Fruit fly (Drosophila melanogaster) whole organism, pupa: ENCODE measurements around the gene CG8419.
A peak's percentile ranks its signal among the peaks of the same experiment; 100 is the strongest.

ENCODE experiments used
- CG10348 ChIP-seq: fragments of 200-800 bp; sonication (Bioruptor generic); IDR thresholded peaks from 2 replicates; pipeline ENCODE4 v1.3.6; 2022; ENCODE audit warnings: missing biosample characterization, missing genetic modification characterization
- CG12605 ChIP-seq: fragments of 200-800 bp; sonication (Bioruptor generic); IDR thresholded peaks from 2 replicates; pipeline ENCODE4 v1.3.6; 2022; ENCODE audit warnings: missing biosample characterization, missing genetic modification characterization
- CG14655 ChIP-seq: fragments of 200-800 bp; sonication (Bioruptor generic); optimal IDR thresholded peaks from 3 replicates; lab custom pipeline; 2017; ENCODE audit warnings: mild to moderate bottlenecking, missing biosample characterization, missing genetic modification reagents, missing genetic modification characterization
- CG15710 ChIP-seq: fragments of 200-800 bp; sonication (Bioruptor generic); optimal IDR thresholded peaks from 2 replicates; lab custom pipeline; 2018; ENCODE audit warnings: missing biosample characterization, mild to moderate bottlenecking, missing genetic modification characterization, moderate library complexity
- CG17806 ChIP-seq: fragments of 200-800 bp; sonication (Bioruptor generic); optimal IDR thresholded peaks from 2 replicates; lab custom pipeline; 2018; ENCODE audit warnings: missing biosample characterization, mild to moderate bottlenecking, missing genetic modification characterization, moderate library complexity
- CG32121 ChIP-seq: fragments of 200-800 bp; sonication (Bioruptor generic); IDR thresholded peaks from 2 replicates; pipeline ENCODE4 v1.3.6; 2022; ENCODE audit warnings: missing biosample characterization, missing genetic modification characterization
- CG34367 ChIP-seq: fragments of 200-800 bp; sonication (Bioruptor generic); optimal IDR thresholded peaks from 2 replicates; lab custom pipeline; 2018; ENCODE audit warnings: missing biosample characterization, mild to moderate bottlenecking, missing genetic modification characterization
- CG4496 ChIP-seq: fragments of 200-800 bp; sonication (Bioruptor generic); IDR thresholded peaks from 3 replicates; pipeline ENCODE4 v1.3.6; 2022; ENCODE audit warnings: missing biosample characterization, missing genetic modification characterization
- CG8159 ChIP-seq: fragments of 200-800 bp; sonication (Bioruptor generic); optimal IDR thresholded peaks from 3 replicates; lab custom pipeline; 2018; ENCODE audit warnings: missing biosample characterization, mild to moderate bottlenecking, missing genetic modification characterization, moderate library complexity
- CG8301 ChIP-seq: fragments of 200-800 bp; sonication (Bioruptor generic); optimal IDR thresholded peaks from 2 replicates; lab custom pipeline; 2018; ENCODE audit warnings: missing biosample characterization, mild to moderate bottlenecking, missing genetic modification characterization
- CG9948 ChIP-seq: fragments of 200-800 bp; sonication (Bioruptor generic); optimal IDR thresholded peaks from 2 replicates; lab custom pipeline; 2018; ENCODE audit warnings: missing biosample characterization, mild to moderate bottlenecking, missing genetic modification characterization, moderate library complexity
- D1 ChIP-seq: fragments of 200-800 bp; sonication (Bioruptor generic); optimal IDR thresholded peaks from 2 replicates; lab custom pipeline; 2018; ENCODE audit warnings: missing biosample characterization, mild to moderate bottlenecking, missing genetic modification characterization, moderate library complexity
- EcR ChIP-seq: fragments of 200-800 bp; sonication (Bioruptor generic); optimal IDR thresholded peaks from 3 replicates; lab custom pipeline; 2019; ENCODE audit warnings: missing biosample characterization, missing genetic modification characterization, mild to moderate bottlenecking, moderate library complexity, missing genetic modification reagents
- Ets98B ChIP-seq: fragments of 200-800 bp; sonication (Bioruptor generic); IDR thresholded peaks from 2 replicates; pipeline ENCODE4 v1.3.6; 2022; ENCODE audit warnings: missing biosample characterization, missing genetic modification characterization
- Pif1A ChIP-seq: fragments of 200-800 bp; sonication (Bioruptor generic); optimal IDR thresholded peaks from 3 replicates; lab custom pipeline; 2016; ENCODE audit warnings: missing biosample characterization, missing genetic modification characterization
- Pif1B ChIP-seq: fragments of 200-800 bp; sonication (Bioruptor generic); optimal IDR thresholded peaks from 3 replicates; lab custom pipeline; 2016; ENCODE audit warnings: missing biosample characterization, missing genetic modification characterization
- Snoo ChIP-seq: fragments of 200-800 bp; sonication (Bioruptor generic); optimal IDR thresholded peaks from 3 replicates; lab custom pipeline; 2017; ENCODE audit warnings: missing biosample characterization, mild to moderate bottlenecking, missing genetic modification characterization, inconsistent platforms
- fd96Ca ChIP-seq: fragments of 200-800 bp; sonication (Bioruptor generic); IDR thresholded peaks from 3 replicates; pipeline ENCODE4 v1.3.6; 2022; ENCODE audit warnings: missing biosample characterization, missing genetic modification characterization
- rn ChIP-seq: fragments of 200-800 bp; sonication (Bioruptor generic); IDR thresholded peaks from 2 replicates; pipeline ENCODE4 v1.3.6; 2022; ENCODE audit warnings: missing biosample characterization, missing genetic modification characterization

The CG8419 gene

DNA sequence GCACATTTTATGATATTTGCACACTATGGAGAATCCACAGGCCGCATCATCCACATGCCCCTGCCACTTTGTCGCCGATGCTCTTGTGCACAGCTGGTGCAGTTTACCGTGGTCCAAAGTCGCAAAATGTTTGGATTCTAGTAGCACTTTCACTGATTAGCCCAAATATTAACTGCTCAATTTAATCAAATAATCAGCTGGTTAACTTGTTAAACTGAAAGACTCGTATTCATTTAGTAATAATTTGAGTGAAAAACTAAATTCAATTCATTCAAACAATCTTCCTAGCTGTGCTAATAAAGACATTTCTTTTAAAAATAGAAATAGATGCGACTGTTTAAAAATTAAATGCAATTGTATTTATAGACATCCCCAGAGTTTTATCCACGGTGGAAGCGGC is 37.9 kb upstream of the CG8419 start:
- TF ChIP-seq CG8301: peak; percentile 25
- peak; percentile 30 for TF ChIP-seq CG14655 (GFP tag; lab: Kevin White, UChicago)
- peak; percentile 12 for TF ChIP-seq Pif1A (GFP tag; lab: Kevin White, UChicago)
- no peak for TF ChIP-seq Snoo (tag; lab: Kevin White, UChicago)

DNA sequence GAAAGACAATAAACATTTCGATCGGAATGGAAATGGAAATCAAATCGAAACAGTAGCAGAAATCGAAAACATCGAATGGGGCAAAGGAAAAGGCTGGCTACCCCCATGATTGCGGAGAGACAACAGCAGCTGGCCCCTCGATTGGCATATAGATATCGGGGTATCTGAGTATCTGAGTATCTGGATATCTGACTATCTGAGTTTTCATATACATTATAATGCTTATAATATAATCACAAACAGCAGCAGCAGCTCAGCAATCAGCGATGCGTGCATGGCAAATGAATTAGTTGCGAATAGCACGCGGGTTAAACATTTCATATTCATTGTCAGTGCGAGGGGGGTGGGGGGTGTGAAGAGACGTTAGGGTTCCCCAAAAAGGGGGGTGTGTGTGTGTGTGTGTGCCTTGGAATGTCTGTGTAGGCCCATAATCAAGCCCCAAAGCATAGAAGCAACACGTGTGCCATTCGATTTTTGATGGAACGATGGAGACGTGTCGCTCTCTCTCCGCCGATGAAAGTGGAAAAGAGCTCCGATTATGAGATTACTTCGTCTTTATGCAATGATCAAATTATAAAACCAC is 35.3 kb upstream of the CG8419 start:
- TF ChIP-seq fd96Ca (GFP tag; lab: Robert Waterston, UW): no peak
- no peak for TF ChIP-seq CG4496 (GFP tag; lab: Robert Waterston, UW)
- no peak for TF ChIP-seq CG32121 (GFP tag; lab: Robert Waterston, UW)
- TF ChIP-seq CG8159 (tag; lab: Kevin White, UChicago): no peak
- TF ChIP-seq Pif1B (GFP tag; lab: Kevin White, UChicago): no peak
- TF ChIP-seq, all 21 proteins: peak for 0

DNA sequence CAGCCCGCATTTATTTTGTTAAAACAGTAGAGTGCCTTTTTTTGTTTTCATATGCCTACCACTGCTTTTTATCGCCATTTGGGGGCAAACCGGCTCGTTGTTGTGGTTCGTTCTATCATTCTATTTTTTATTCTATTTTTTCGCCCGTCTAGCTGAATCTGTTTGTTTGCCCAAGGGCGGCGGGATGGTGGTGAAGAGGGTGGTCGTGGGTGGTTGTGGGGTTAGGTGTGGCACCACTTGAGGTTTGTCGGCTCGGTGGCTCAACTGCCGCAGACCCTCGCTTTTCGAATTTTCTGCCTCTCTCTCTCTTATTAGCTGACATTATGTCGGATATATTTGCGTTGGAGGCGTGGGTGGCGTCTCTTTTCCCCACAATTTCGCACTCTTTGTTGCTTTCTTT is 34.4 kb upstream of the CG8419 start:
- TF ChIP-seq CG32121 (GFP tag; lab: Robert Waterston, UW) (0 out of 2 replicates have a peak, but pooled peaks have one; percentile 46), CG8301 (no peak)

DNA sequence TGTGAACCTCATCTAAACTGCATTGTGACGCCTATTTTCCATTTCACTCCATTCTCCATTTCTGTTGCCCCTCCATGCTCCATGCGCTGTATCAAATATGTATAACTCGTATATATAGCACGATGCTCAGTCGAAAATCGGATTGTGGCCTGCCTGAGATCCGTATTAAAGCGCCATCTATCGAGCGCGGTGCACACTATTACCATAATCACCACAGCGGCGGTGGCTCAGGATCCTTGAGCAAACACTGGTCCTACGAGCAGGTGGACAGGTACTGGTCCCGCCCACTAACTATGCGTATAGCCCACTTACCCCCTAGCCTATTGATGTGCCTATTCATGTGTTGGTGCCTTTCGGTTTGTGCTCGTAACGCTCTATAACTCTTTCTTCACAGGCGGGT is 21.0 kb upstream of the CG8419 start:
- no peak for TF ChIP-seq EcR
- TF ChIP-seq CG8159 (tag; lab: Kevin White, UChicago): no peak
- no peak for TF ChIP-seq Pif1A (GFP tag; lab: Kevin White, UChicago)
- TF ChIP-seq Snoo (tag; lab: Kevin White, UChicago): no peak
- no peak for TF ChIP-seq CG15710 (tag; lab: Kevin White, UChicago)
- no peak for TF ChIP-seq CG10348 (GFP tag; lab: Robert Waterston, UW)
- TF ChIP-seq CG12605: no peak
- no peak for TF ChIP-seq CG4496 (GFP tag; lab: Robert Waterston, UW)
- no peak for TF ChIP-seq CG34367 (tag; lab: Kevin White, UChicago)
- no peak for TF ChIP-seq CG32121 (GFP tag; lab: Robert Waterston, UW)
- TF ChIP-seq D1 (tag; lab: Kevin White, UChicago): no peak

DNA sequence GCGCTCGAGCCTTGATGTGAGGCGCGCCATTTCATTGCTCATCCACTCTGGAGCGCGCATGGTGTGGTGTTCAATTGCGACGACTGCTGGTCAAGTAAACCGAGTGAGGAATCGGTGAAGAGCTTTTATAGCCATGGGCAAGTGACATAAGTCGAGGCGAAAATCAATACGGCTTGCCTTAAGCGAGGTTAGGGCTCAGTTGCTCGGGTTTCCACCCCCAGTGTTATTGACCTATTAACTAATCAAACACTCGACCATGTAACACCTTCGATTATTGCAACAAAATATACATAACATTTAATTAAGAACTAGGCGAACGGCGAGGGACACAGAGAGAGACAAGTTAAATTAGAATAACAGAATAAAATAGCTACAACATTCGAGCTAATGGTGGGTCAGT is 15.3 kb upstream of the CG8419 start, which contains the start of gene CG34134:
CG34134 (minus strand) TSS at position 101 of the 400 bp plus-strand sequence.
- TF ChIP-seq Ets98B (GFP tag; lab: Robert Waterston, UW): no peak
- no peak for TF ChIP-seq CG15710 (tag; lab: Kevin White, UChicago)
- no peak for TF ChIP-seq CG12605
- no peak for TF ChIP-seq D1 (tag; lab: Kevin White, UChicago)

DNA sequence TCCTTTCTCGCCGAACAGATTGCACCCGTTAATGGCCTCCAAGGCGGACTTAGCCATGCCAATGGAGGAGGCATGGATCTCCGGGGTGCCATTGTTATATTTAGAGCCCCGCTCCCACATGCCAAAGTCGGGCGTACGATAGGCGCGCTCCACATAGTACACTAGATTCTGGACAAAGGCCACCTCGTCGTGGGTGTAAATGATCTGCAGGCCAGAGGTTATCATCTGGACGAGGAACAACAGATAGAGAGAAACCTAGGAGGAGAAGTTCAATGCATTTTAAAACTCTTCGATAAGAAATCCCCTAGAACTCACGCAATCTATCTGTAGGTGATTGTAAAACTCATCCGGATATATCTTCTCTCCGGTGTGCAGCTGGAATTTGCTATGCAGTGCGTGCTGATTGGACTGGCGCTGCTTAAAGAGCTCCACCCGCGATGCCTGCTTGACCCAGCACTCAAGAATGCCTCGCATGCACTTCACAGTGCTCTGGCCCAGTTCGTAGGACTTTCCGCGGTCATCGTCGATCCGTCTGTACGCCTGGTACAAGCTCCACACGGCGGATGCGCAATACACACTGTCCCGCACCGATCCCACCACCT is 10.1 kb upstream of the CG8419 start:
- TF ChIP-seq EcR (no peak), CG8159 (tag; lab: Kevin White, UChicago) (no peak), CG17806 (tag; lab: Kevin White, UChicago) (no peak), Snoo (tag; lab: Kevin White, UChicago) (no peak), Pif1B (GFP tag; lab: Kevin White, UChicago) (no peak), CG4496 (GFP tag; lab: Robert Waterston, UW) (no peak), Ets98B (GFP tag; lab: Robert Waterston, UW) (no peak), CG34367 (tag; lab: Kevin White, UChicago) (no peak), CG15710 (tag; lab: Kevin White, UChicago) (no peak), CG9948 (no peak), CG10348 (GFP tag; lab: Robert Waterston, UW) (no peak), CG14655 (GFP tag; lab: Kevin White, UChicago) (no peak)

DNA sequence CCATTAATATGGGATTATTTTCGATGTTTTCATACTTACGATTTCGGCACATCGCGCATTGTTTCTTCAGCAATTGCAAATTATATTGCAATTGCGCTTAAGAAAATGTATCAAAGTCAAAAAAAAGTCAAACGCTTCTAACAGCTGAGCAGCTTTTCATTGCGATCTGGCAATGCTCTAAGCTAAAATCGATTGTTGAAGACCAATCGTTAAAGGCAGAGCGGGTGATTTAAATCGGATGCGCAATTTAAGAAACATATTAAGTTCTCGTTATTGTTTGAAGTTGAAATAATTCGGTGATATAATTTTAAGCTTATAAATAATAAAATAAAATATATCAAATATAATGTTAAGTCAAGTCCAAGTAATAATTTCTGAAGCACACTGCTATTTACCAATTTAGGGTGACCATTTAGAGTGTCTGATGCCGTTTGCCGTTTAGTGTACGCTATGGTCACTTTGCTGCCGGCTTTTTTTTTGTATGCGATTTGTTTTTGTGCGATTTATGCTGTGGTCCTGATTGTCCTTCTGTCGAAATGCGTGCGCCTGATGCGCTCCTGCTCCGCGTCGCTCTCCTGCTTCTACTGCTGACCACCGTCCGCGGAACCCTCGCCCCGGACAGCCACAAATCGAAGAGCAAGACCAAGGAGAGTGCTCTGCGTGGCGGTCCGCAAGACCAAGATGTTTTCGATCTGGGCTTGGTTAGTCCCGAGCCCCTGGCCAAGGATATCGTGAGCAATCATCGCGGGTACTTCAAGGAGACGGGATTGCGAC is 9.0 kb upstream of the CG8419 start, which contains the start of the genes CG8475 and CG8460:
CG8475 (minus strand) TSS at position 162 of the 774 bp plus-strand sequence.
CG8460 (plus strand) TSS at position 437 of the 774 bp plus-strand sequence.
- no peak for TF ChIP-seq Snoo (tag; lab: Kevin White, UChicago)
- TF ChIP-seq, all 21 proteins: peak for 0

DNA sequence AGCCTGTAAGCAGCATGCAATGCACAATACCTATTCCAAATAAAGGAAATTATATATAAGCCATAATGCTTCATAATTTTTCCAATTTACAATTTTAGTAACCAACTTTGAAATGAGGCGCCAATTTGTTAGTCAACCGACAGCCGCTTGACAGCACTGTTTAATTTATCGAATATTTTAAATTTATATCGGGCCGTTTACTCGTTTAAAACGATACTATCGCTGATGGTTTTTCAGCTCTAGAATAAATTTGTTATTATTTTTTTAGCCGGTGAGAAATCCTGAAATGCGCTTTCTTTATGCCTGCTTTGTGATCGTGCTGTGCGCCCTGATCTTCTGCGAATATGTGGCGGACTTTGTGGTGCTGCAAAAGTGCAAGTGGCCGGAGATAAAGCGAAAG is 7.2 kb upstream of the CG8419 start, which contains the start of gene PGAP5:
PGAP5 (plus strand) TSS at position 126 of the 400 bp plus-strand sequence.
- TF ChIP-seq Ets98B (GFP tag; lab: Robert Waterston, UW) (no peak), Pif1A (GFP tag; lab: Kevin White, UChicago) (no peak), CG12605 (no peak), CG9948 (no peak), CG34367 (tag; lab: Kevin White, UChicago) (no peak), CG4496 (GFP tag; lab: Robert Waterston, UW) (no peak), CG15710 (tag; lab: Kevin White, UChicago) (no peak), Snoo (tag; lab: Kevin White, UChicago) (no peak), D1 (tag; lab: Kevin White, UChicago) (no peak), CG10348 (GFP tag; lab: Robert Waterston, UW) (no peak), Pif1B (GFP tag; lab: Kevin White, UChicago) (no peak), rn (GFP tag; lab: Robert Waterston, UW) (no peak)
